Fruit fly (Drosophila melanogaster): ENCODE data around the gene CG8927.

CG8927 gene

dm6 chr3R:16157564-16158242 lies 23.1 kb upstream of the CG8927 start (continued):
- peak; percentile 58 for TF ChIP-seq CG1233 (GFP tag; optimal IDR thresholded peaks at IDR 0.05)
- peak; percentile 35 for TF ChIP-seq Xbp1 (GFP tag; optimal IDR thresholded peaks at IDR 0.05)
- no peak for TF ChIP-seq lov (optimal IDR thresholded peaks at IDR 0.05)
- peak; percentile 59; the same call in 1 of the 3 replicates for TF ChIP-seq lov (GFP tag; IDR thresholded peaks at IDR 0.05)
- no peak for TF ChIP-seq pan (optimal IDR thresholded peaks at IDR 0.05)
- peak in 1 of 2 experiments; percentile 61 for TF ChIP-seq pan (GFP tag; optimal IDR thresholded peaks at IDR 0.05 in 1 of 2, IDR thresholded peaks at IDR 0.05 in 1 of 2)
- peak; percentile 38 for TF ChIP-seq az2 (GFP tag; optimal IDR thresholded peaks at IDR 0.05)
- 0 out of 3 replicates have a peak, but pooled peaks have one; percentile 44 for TF ChIP-seq z (GFP tag; IDR thresholded peaks at IDR 0.05)
- peak; percentile 34 for TF ChIP-seq Hmr (GFP tag; optimal IDR thresholded peaks at IDR 0.05)
- TF ChIP-seq odd (GFP tag; optimal IDR thresholded peaks at IDR 0.05), result peak; percentile 16
- no peak for TF ChIP-seq CG9876 (GFP tag; optimal IDR thresholded peaks at IDR 0.05)
- TF ChIP-seq CHES-1-like (GFP tag; optimal IDR thresholded peaks at IDR 0.05), result no peak
- peak; percentile 23 for TF ChIP-seq Atf-2 (GFP tag; optimal IDR thresholded peaks at IDR 0.05)
- 0 out of 3 replicates have a peak, but pooled peaks have one; percentile 38 for TF ChIP-seq Opbp (GFP tag; IDR thresholded peaks at IDR 0.05; ENCODE audit: partially characterized antibody)
- peak; percentile 47 for TF ChIP-seq CG34376 (GFP tag; optimal IDR thresholded peaks at IDR 0.05)
- peak; percentile 57 for TF ChIP-seq nmo (GFP tag; optimal IDR thresholded peaks at IDR 0.05)
- TF ChIP-seq psq (GFP tag; optimal IDR thresholded peaks at IDR 0.05), result no peak
- TF ChIP-seq CG17385 (GFP tag; optimal IDR thresholded peaks at IDR 0.05), result peak; percentile 31
- peak; percentile 1 for TF ChIP-seq shn (GFP tag; optimal IDR thresholded peaks at IDR 0.05)
- TF ChIP-seq slbo (GFP tag; IDR thresholded peaks at IDR 0.05), result peak; percentile 43
- peak; percentile 98 for TF ChIP-seq Adf1 (GFP tag; IDR thresholded peaks at IDR 0.05)
- no peak for TF ChIP-seq ERR (GFP tag; optimal IDR thresholded peaks at IDR 0.05)
- TF ChIP-seq CG13296 (GFP tag; optimal IDR thresholded peaks at IDR 0.05), result peak; percentile 36
- no peak for TF ChIP-seq CG6791 (GFP tag; IDR thresholded peaks at IDR 0.05; ENCODE audit: partially characterized antibody)
- 0 out of 4 replicates have a peak, but pooled peaks have one; percentile 20 for TF ChIP-seq Dll (GFP tag; IDR thresholded peaks at IDR 0.05; ENCODE audit: partially characterized antibody)
- TF ChIP-seq Ssrp (tag; optimal IDR thresholded peaks at IDR 0.05), result peak; percentile 30
- peak; percentile 53 for TF ChIP-seq CG12391 (tag; optimal IDR thresholded peaks at IDR 0.05)
- TF ChIP-seq en (GFP tag; optimal IDR thresholded peaks at IDR 0.05), result no peak
- TF ChIP-seq CG6254 (GFP tag; optimal IDR thresholded peaks at IDR 0.05), result peak; percentile 24
- TF ChIP-seq CG4617 (GFP tag; optimal IDR thresholded peaks at IDR 0.05; ENCODE audit: borderline replicate concordance), result no peak
- TF ChIP-seq Gug (GFP tag; IDR thresholded peaks at IDR 0.05), result no peak
- no peak for TF ChIP-seq CG1529 (GFP tag; optimal IDR thresholded peaks at IDR 0.05)
- peak; percentile 51 for TF ChIP-seq bcd (GFP tag; optimal IDR thresholded peaks at IDR 0.05)
- peak; percentile 30 for TF ChIP-seq fd96Cb (tag; optimal IDR thresholded peaks at IDR 0.05)
- peak; percentile 52 for TF ChIP-seq CG18262 (tag; optimal IDR thresholded peaks at IDR 0.05)
- peak; percentile 37 for TF ChIP-seq gcm (GFP tag; optimal IDR thresholded peaks at IDR 0.05)
- TF ChIP-seq CG9609 (GFP tag; optimal IDR thresholded peaks at IDR 0.05), result no peak
- peak; percentile 21 for TF ChIP-seq oc (tag; optimal IDR thresholded peaks at IDR 0.05)
- no peak for TF ChIP-seq tx (GFP tag; optimal IDR thresholded peaks at IDR 0.05)
- peak; percentile 54 for TF ChIP-seq sug (tag; optimal IDR thresholded peaks at IDR 0.05)
- TF ChIP-seq Jarid2 (GFP tag; optimal IDR thresholded peaks at IDR 0.05), result peak; percentile 81
- peak; percentile 63; the same call in 2 of the 3 replicates for TF ChIP-seq Dbx (GFP tag; IDR thresholded peaks at IDR 0.05)
- TF ChIP-seq ssp (GFP tag; IDR thresholded peaks at IDR 0.05), result peak; percentile 39; the same call in 1 of the 2 replicates
- TF ChIP-seq Meics (GFP tag; optimal IDR thresholded peaks at IDR 0.05), result peak; percentile 64
- TF ChIP-seq CG15011 (GFP tag; optimal IDR thresholded peaks at IDR 0.05), result peak; percentile 45
- TF ChIP-seq bbx (GFP tag; IDR thresholded peaks at IDR 0.05; ENCODE audit: partially characterized antibody), result peak; percentile 49; the same call in 1 of the 2 replicates
- TF ChIP-seq Xrp1 (GFP tag; IDR thresholded peaks at IDR 0.05), result no peak
- peak; percentile 7 for TF ChIP-seq NfI (GFP tag; optimal IDR thresholded peaks at IDR 0.05)
- TF ChIP-seq phol (tag; optimal IDR thresholded peaks at IDR 0.05), result peak; percentile 40
